Worm (Caenorhabditis elegans) whole organism, midembryonic: ENCODE results near the gene F42F12.14.
"Not testable (repeated sequence)": the region's sequence is repeated elsewhere in the genome, so short reads cannot be mapped to it uniquely, and the experiment has no call there.

ENCODE experiments used
- T22C8.4 ChIP-seq: fragments of 200-800 bp; sonication (Bioruptor generic); IDR thresholded peaks from 2 replicates; pipeline ENCODE4 v1.3.6; 2022; ENCODE audit warnings: missing genetic modification characterization, missing compliant biosample characterization
- cog-1 ChIP-seq: sonication (generic microtip); optimal IDR thresholded peaks from 2 replicates; lab custom pipeline; 2016; ENCODE audit warnings: missing genetic modification characterization, missing compliant biosample characterization
- flt-1 ChIP-seq: fragments of 200-800 bp; sonication (Bioruptor generic); IDR thresholded peaks from 2 replicates; pipeline ENCODE4 v1.3.6; 2022; ENCODE audit warnings: missing genetic modification characterization, missing compliant biosample characterization
- klf-2 ChIP-seq: fragments of 200-800 bp; sonication (Bioruptor generic); conservative IDR thresholded peaks from 2 replicates; pipeline ENCODE4 v1.3.6; 2022; ENCODE audit warnings: missing genetic modification reagents, missing genetic modification characterization, missing compliant biosample characterization
- med-1 ChIP-seq: sonication (generic microtip); optimal IDR thresholded peaks from 2 replicates; lab custom pipeline; 2017; ENCODE audit warnings: missing genetic modification characterization, mild to moderate bottlenecking, missing compliant biosample characterization, antibody characterized with exemption, missing genetic modification reagents; ENCODE audit not compliant: insufficient read depth
- ref-1 ChIP-seq: fragments of 200-800 bp; sonication (Bioruptor generic); conservative IDR thresholded peaks from 2 replicates; pipeline ENCODE4 v1.3.6; 2022; ENCODE audit warnings: missing genetic modification reagents, missing genetic modification characterization, missing compliant biosample characterization
- tab-1 ChIP-seq: fragments of 200-800 bp; sonication (Bioruptor generic); IDR thresholded peaks from 2 replicates; pipeline ENCODE4 v1.3.6; 2022; ENCODE audit warnings: missing genetic modification characterization, missing compliant biosample characterization
- ztf-23 ChIP-seq: fragments of 200-800 bp; sonication (Bioruptor generic); IDR thresholded peaks from 2 replicates; pipeline ENCODE4 v1.3.6; 2022; ENCODE audit warnings: missing genetic modification reagents, missing genetic modification characterization, missing compliant biosample characterization
- ztf-29 ChIP-seq: fragments of 200-800 bp; sonication (Bioruptor generic); IDR thresholded peaks from 2 replicates; pipeline ENCODE4 v1.3.6; 2022; ENCODE audit warnings: missing genetic modification reagents, missing genetic modification characterization, missing compliant biosample characterization

F42F12.14 gene

ce11 chrX:12348329-12348728, at the start of gene F42F12.14:
Gene F42F12.14, plus strand, starts transcription at chrX:12348629.
- TF ChIP-seq ref-1 (GFP tag; lab: Robert Waterston, UW): no peak

- TF ChIP-seq ref-1 (GFP tag; lab: Robert Waterston, UW) (no peak), klf-2 (GFP tag; lab: Robert Waterston, UW) (no peak), T22C8.4 (GFP tag; lab: Robert Waterston, UW) (no peak), ztf-23 (no peak), flt-1 (GFP tag; lab: Robert Waterston, UW) (no peak), tab-1 (GFP tag; lab: Robert Waterston, UW) (no peak), ztf-29 (GFP tag; lab: Robert Waterston, UW) (no peak), med-1 (GFP tag; lab: Kevin White, UChicago) (no peak), cog-1 (tag; lab: Kevin White, UChicago) (no peak)
Observed at ce11 chrX:12299834-12300233, 48.6 kb upstream of the F42F12.14 start, which contains the start of gene W06D11.5. Gene W06D11.5, plus strand, starts transcription at chrX:12300134.

ce11 chrX:12302755-12303154, 45.7 kb upstream of the F42F12.14 start, which contains the start of gene dot-1.3:
Gene dot-1.3, minus strand, starts transcription at chrX:12302855.
- not testable (repeated sequence) for TF ChIP-seq ref-1 (GFP tag; lab: Robert Waterston, UW); ztf-29 (GFP tag; lab: Robert Waterston, UW); ztf-23

ce11 chrX:12304231-12304630, 44.2 kb upstream of the F42F12.14 start:
- no peak for TF ChIP-seq T22C8.4 (GFP tag; lab: Robert Waterston, UW)
- no peak for TF ChIP-seq ztf-29 (GFP tag; lab: Robert Waterston, UW)
- TF ChIP-seq ref-1 (GFP tag; lab: Robert Waterston, UW): no peak
- TF ChIP-seq cog-1 (tag; lab: Kevin White, UChicago): no peak
- no peak for TF ChIP-seq med-1 (GFP tag; lab: Kevin White, UChicago)
- no peak for TF ChIP-seq tab-1 (GFP tag; lab: Robert Waterston, UW)
- TF ChIP-seq klf-2 (GFP tag; lab: Robert Waterston, UW): no peak
- no peak for TF ChIP-seq flt-1 (GFP tag; lab: Robert Waterston, UW)
- no peak for TF ChIP-seq ztf-23

- no peak for TF ChIP-seq flt-1 (GFP tag; lab: Robert Waterston, UW)
- no peak for TF ChIP-seq ztf-29 (GFP tag; lab: Robert Waterston, UW)
- no peak for TF ChIP-seq med-1 (GFP tag; lab: Kevin White, UChicago)
- TF ChIP-seq ztf-23: no peak
- TF ChIP-seq tab-1 (GFP tag; lab: Robert Waterston, UW): no peak
- no peak for TF ChIP-seq ref-1 (GFP tag; lab: Robert Waterston, UW)
- no peak for TF ChIP-seq T22C8.4 (GFP tag; lab: Robert Waterston, UW)
- no peak for TF ChIP-seq cog-1 (tag; lab: Kevin White, UChicago)
- TF ChIP-seq klf-2 (GFP tag; lab: Robert Waterston, UW): no peak
Observed at ce11 chrX:12306565-12306964, 41.9 kb upstream of the F42F12.14 start, which contains the start of gene phf-32. Gene phf-32, plus strand, starts transcription at chrX:12306865.

ce11 chrX:12308045-12308499, 40.4 kb upstream of the F42F12.14 start, which contains the start of gene F17A2.16:
Gene F17A2.16, plus strand, starts transcription at chrX:12308449.
- TF ChIP-seq T22C8.4 (GFP tag; lab: Robert Waterston, UW); med-1 (GFP tag; lab: Kevin White, UChicago); cog-1 (tag; lab: Kevin White, UChicago): not testable (repeated sequence)

ce11 chrX:12313779-12314178, 34.6 kb upstream of the F42F12.14 start:
- TF ChIP-seq ztf-23: no peak
- TF ChIP-seq ref-1 (GFP tag; lab: Robert Waterston, UW): no peak
- TF ChIP-seq cog-1 (tag; lab: Kevin White, UChicago): no peak
- no peak for TF ChIP-seq tab-1 (GFP tag; lab: Robert Waterston, UW)

ce11 chrX:12314395-12314794, 34.0 kb upstream of the F42F12.14 start:
- no peak for TF ChIP-seq med-1 (GFP tag; lab: Kevin White, UChicago)
- no peak for TF ChIP-seq klf-2 (GFP tag; lab: Robert Waterston, UW)
- TF ChIP-seq flt-1 (GFP tag; lab: Robert Waterston, UW): no peak
- no peak for TF ChIP-seq ztf-29 (GFP tag; lab: Robert Waterston, UW)

ce11 chrX:12315268-12315667, 33.2 kb upstream of the F42F12.14 start, which contains the start of gene xtr-2:
Gene xtr-2, plus strand, starts transcription at chrX:12315568.
- TF ChIP-seq T22C8.4 (GFP tag; lab: Robert Waterston, UW): no peak
- no peak for TF ChIP-seq ztf-23
- no peak for TF ChIP-seq cog-1 (tag; lab: Kevin White, UChicago)
- no peak for TF ChIP-seq flt-1 (GFP tag; lab: Robert Waterston, UW)
- no peak for TF ChIP-seq ztf-29 (GFP tag; lab: Robert Waterston, UW)
- TF ChIP-seq klf-2 (GFP tag; lab: Robert Waterston, UW): no peak
- TF ChIP-seq med-1 (GFP tag; lab: Kevin White, UChicago): no peak
- no peak for TF ChIP-seq ref-1 (GFP tag; lab: Robert Waterston, UW)

- TF ChIP-seq ztf-23 (no peak), ztf-29 (GFP tag; lab: Robert Waterston, UW) (no peak), flt-1 (GFP tag; lab: Robert Waterston, UW) (no peak), ref-1 (GFP tag; lab: Robert Waterston, UW) (no peak), med-1 (GFP tag; lab: Kevin White, UChicago) (no peak), tab-1 (GFP tag; lab: Robert Waterston, UW) (no peak), cog-1 (tag; lab: Kevin White, UChicago) (no peak), T22C8.4 (GFP tag; lab: Robert Waterston, UW) (no peak), klf-2 (GFP tag; lab: Robert Waterston, UW) (no peak)
Observed at ce11 chrX:12317560-12317959, 30.9 kb upstream of the F42F12.14 start.
